Fruit fly (Drosophila melanogaster) whole organism, embryonic: ENCODE measurements around the gene Sqor.
A peak's percentile ranks its signal among the peaks of the same experiment; 100 is the strongest.

ENCODE experiments used
- Awh ChIP-seq: fragments of 200-800 bp; sonication (Bioruptor generic); IDR thresholded peaks from 2 replicates; pipeline ENCODE4, ENCODE4 v1.3.6; 2022; ENCODE audit warnings: missing biosample characterization, missing genetic modification characterization
- BtbVII ChIP-seq: fragments of 200-800 bp; sonication (Bioruptor generic); optimal IDR thresholded peaks from 3 replicates; lab custom pipeline; 2017; ENCODE audit warnings: missing biosample characterization, mild to moderate bottlenecking, missing genetic modification characterization
- Bteb2 ChIP-seq: fragments of 200-800 bp; sonication (Bioruptor generic); optimal IDR thresholded peaks from 2 replicates; lab custom pipeline; 2016; ENCODE audit warnings: missing biosample characterization, missing genetic modification characterization
- CG11093 ChIP-seq: fragments of 200-800 bp; sonication (Bioruptor generic); IDR thresholded peaks from 3 replicates; pipeline ENCODE4 v1.3.6; 2022; ENCODE audit warnings: missing biosample characterization, missing genetic modification characterization
- CG1529 ChIP-seq: fragments of 200-800 bp; sonication (Bioruptor generic); optimal IDR thresholded peaks from 3 replicates; lab custom pipeline; 2018; ENCODE audit warnings: missing biosample characterization, missing genetic modification characterization
- CG1602 ChIP-seq: fragments of 200-800 bp; sonication (Bioruptor generic); optimal IDR thresholded peaks from 3 replicates; lab custom pipeline; 2016; ENCODE audit warnings: missing biosample characterization, missing genetic modification characterization
- CG16813 ChIP-seq: fragments of 200-800 bp; sonication (Bioruptor generic); IDR thresholded peaks from 3 replicates; pipeline ENCODE4 v1.3.6; 2022; ENCODE audit warnings: missing biosample characterization, missing genetic modification characterization; ENCODE audit not compliant: partially characterized antibody
- CG17829 ChIP-seq: fragments of 200-800 bp; optimal IDR thresholded peaks from 2 replicates; lab custom pipeline; 2019; ENCODE audit warnings: missing biosample characterization, mild to moderate bottlenecking, missing genetic modification characterization, moderate library complexity
- CG2129 ChIP-seq: fragments of 200-800 bp; sonication (Bioruptor generic); IDR thresholded peaks from 2 replicates; pipeline ENCODE4 v1.3.6; 2022; ENCODE audit warnings: missing biosample characterization, missing genetic modification characterization; ENCODE audit not compliant: partially characterized antibody
- CG32767 ChIP-seq: fragments of 200-800 bp; sonication (Bioruptor generic); IDR thresholded peaks from 2 replicates; pipeline ENCODE4 v1.3.6; 2022; ENCODE audit warnings: missing biosample characterization, missing genetic modification characterization
- CG3847 ChIP-seq: fragments of 200-800 bp; sonication (Bioruptor generic); IDR thresholded peaks from 2 replicates; pipeline ENCODE4 v1.3.6; 2022; ENCODE audit warnings: missing biosample characterization, missing genetic modification characterization
- CG6272 ChIP-seq: fragments of 200-800 bp; sonication (Bioruptor generic); IDR thresholded peaks from 2 replicates; pipeline ENCODE4 v1.3.6; 2022; ENCODE audit warnings: missing biosample characterization, missing genetic modification characterization
- CG9215 ChIP-seq: fragments of 200-800 bp; sonication (Bioruptor generic); IDR thresholded peaks from 2 replicates; pipeline ENCODE4 v1.3.6; 2022; ENCODE audit warnings: missing biosample characterization, missing genetic modification characterization
- Dbx ChIP-seq: fragments of 200-800 bp; sonication (Bioruptor generic); IDR thresholded peaks from 3 replicates; pipeline ENCODE4 v1.3.6; 2022; ENCODE audit warnings: missing biosample characterization, missing genetic modification characterization
- Doc2 ChIP-seq: fragments of 200-800 bp; sonication (Bioruptor generic); IDR thresholded peaks from 2 replicates; pipeline ENCODE4 v1.3.6; 2022; ENCODE audit warnings: missing biosample characterization, missing genetic modification characterization
- Ets97D ChIP-seq: fragments of 200-800 bp; sonication (Bioruptor generic); optimal IDR thresholded peaks from 3 replicates; lab custom pipeline; 2016; ENCODE audit warnings: missing biosample characterization, missing genetic modification characterization
- H15 ChIP-seq: fragments of 200-800 bp; sonication (Bioruptor generic); IDR thresholded peaks from 3 replicates; pipeline ENCODE4 v1.3.6; 2022; ENCODE audit warnings: missing biosample characterization, missing genetic modification characterization
- HLH54F ChIP-seq: fragments of 200-800 bp; sonication (Bioruptor generic); optimal IDR thresholded peaks from 3 replicates; lab custom pipeline; 2016; ENCODE audit warnings: missing biosample characterization, missing genetic modification characterization
- Hmr ChIP-seq: fragments of 200-800 bp; sonication (Bioruptor generic); optimal IDR thresholded peaks from 3 replicates; lab custom pipeline; 2017; ENCODE audit warnings: mild to moderate bottlenecking, missing biosample characterization, missing genetic modification reagents, missing genetic modification characterization
- Hsf ChIP-seq: fragments of 200-800 bp; sonication (Bioruptor generic); optimal IDR thresholded peaks from 3 replicates; lab custom pipeline; 2016; ENCODE audit warnings: missing biosample characterization, missing genetic modification characterization
- MESR4 ChIP-seq: fragments of 200-800 bp; sonication (Bioruptor generic); optimal IDR thresholded peaks from 2 replicates; lab custom pipeline; 2018; ENCODE audit warnings: missing biosample characterization, mild to moderate bottlenecking, missing genetic modification characterization, moderate library complexity
- Mad ChIP-seq: fragments of 200-800 bp; sonication (Bioruptor generic); optimal IDR thresholded peaks from 2 replicates; lab custom pipeline; 2016; ENCODE audit warnings: missing biosample characterization, missing genetic modification characterization
- NK7.1 ChIP-seq: fragments of 200-800 bp; sonication (Bioruptor generic); optimal IDR thresholded peaks from 3 replicates; lab custom pipeline; 2016; ENCODE audit warnings: missing biosample characterization, missing genetic modification characterization
- Scr ChIP-seq: fragments of 200-800 bp; sonication (Bioruptor generic); IDR thresholded peaks from 2 replicates; pipeline ENCODE4 v1.3.6; 2022; ENCODE audit warnings: missing biosample characterization, missing genetic modification characterization; ENCODE audit not compliant: partially characterized antibody
- Stat92E ChIP-seq, 3 experiments: fragments of >200 bp in 2 of 3; fragments of 200-800 bp in 1 of 3; sonication (Bioruptor generic) in 1 of 3; optimal IDR thresholded peaks; 2 replicates each; lab custom pipeline; 2017 to 2019; ENCODE audit warnings: missing biosample characterization in 3 of 3, missing genetic modification characterization in 3 of 3, mild to moderate bottlenecking in 1 of 3, moderate library complexity in 1 of 3
- Taf1 ChIP-seq: fragments of 200-800 bp; sonication (Bioruptor generic); IDR thresholded peaks from 2 replicates; pipeline ENCODE4 v1.3.6; 2022; ENCODE audit warnings: missing biosample characterization, missing genetic modification characterization
- amos ChIP-seq: fragments of 200-800 bp; sonication (Bioruptor generic); IDR thresholded peaks from 2 replicates; pipeline ENCODE4 v1.3.6; 2022; ENCODE audit warnings: missing biosample characterization, missing genetic modification characterization; ENCODE audit not compliant: partially characterized antibody
- ato ChIP-seq: fragments of 200-800 bp; sonication (Bioruptor generic); IDR thresholded peaks from 2 replicates; pipeline ENCODE4 v1.3.6; 2022; ENCODE audit warnings: missing biosample characterization, missing genetic modification characterization; ENCODE audit not compliant: partially characterized antibody
- bcd ChIP-seq: fragments of 200-800 bp; sonication (Bioruptor generic); optimal IDR thresholded peaks from 2 replicates; lab custom pipeline; 2017; ENCODE audit warnings: missing biosample characterization, mild to moderate bottlenecking, missing genetic modification characterization
- bigmax ChIP-seq: fragments of 200-800 bp; sonication (Bioruptor generic); optimal IDR thresholded peaks from 2 replicates; lab custom pipeline; 2018; ENCODE audit warnings: missing biosample characterization, mild to moderate bottlenecking, missing genetic modification characterization
- btn ChIP-seq: fragments of 200-800 bp; sonication (Bioruptor generic); optimal IDR thresholded peaks from 2 replicates; lab custom pipeline; 2016; ENCODE audit warnings: missing biosample characterization, missing genetic modification characterization
- corto ChIP-seq: fragments of 200-800 bp; sonication (Bioruptor generic); optimal IDR thresholded peaks from 2 replicates; lab custom pipeline; 2016; ENCODE audit warnings: missing biosample characterization, mild to moderate bottlenecking, missing genetic modification characterization, moderate library complexity
- dan ChIP-seq: fragments of 200-800 bp; sonication (Bioruptor generic); IDR thresholded peaks from 2 replicates; pipeline ENCODE4 v1.3.6; 2022; ENCODE audit warnings: missing biosample characterization, missing genetic modification characterization
- dysf ChIP-seq: fragments of 200-800 bp; sonication (Bioruptor generic); IDR thresholded peaks from 3 replicates; pipeline ENCODE4 v1.3.6; 2022; ENCODE audit warnings: missing biosample characterization, missing genetic modification characterization
- fd3F ChIP-seq: fragments of 200-800 bp; sonication (Bioruptor generic); optimal IDR thresholded peaks from 2 replicates; lab custom pipeline; 2018; ENCODE audit warnings: missing biosample characterization, mild to moderate bottlenecking, missing genetic modification characterization, moderate library complexity
- fd96Cb ChIP-seq: fragments of 200-800 bp; sonication (Bioruptor generic); optimal IDR thresholded peaks from 2 replicates; lab custom pipeline; 2018; ENCODE audit warnings: missing biosample characterization, mild to moderate bottlenecking, missing genetic modification characterization, moderate library complexity
- gem ChIP-seq: fragments of 200-800 bp; sonication (Bioruptor generic); optimal IDR thresholded peaks from 2 replicates; lab custom pipeline; 2019; ENCODE audit warnings: missing biosample characterization, mild to moderate bottlenecking, missing genetic modification characterization, moderate library complexity
- grn ChIP-seq: fragments of 200-800 bp; sonication (Bioruptor generic); optimal IDR thresholded peaks from 3 replicates; lab custom pipeline; 2017; ENCODE audit warnings: missing biosample characterization, missing genetic modification characterization
- kay ChIP-seq: fragments of 200-800 bp; sonication (Bioruptor generic); optimal IDR thresholded peaks from 2 replicates; lab custom pipeline; 2016; ENCODE audit warnings: missing biosample characterization, missing genetic modification characterization
- ken ChIP-seq: fragments of 200-800 bp; sonication (Bioruptor generic); IDR thresholded peaks from 3 replicates; pipeline ENCODE4 v1.3.6; 2022; ENCODE audit warnings: missing biosample characterization, missing genetic modification characterization
- luna ChIP-seq: fragments of 200-800 bp; sonication (Bioruptor generic); optimal IDR thresholded peaks from 2 replicates; lab custom pipeline; 2016; ENCODE audit warnings: missing biosample characterization, missing genetic modification characterization
- prd ChIP-seq, 3 experiments: fragments of >200 bp in 2 of 3; fragments of 200-800 bp in 1 of 3; sonication (Bioruptor generic) in 1 of 3; optimal IDR thresholded peaks in 2 of 3; IDR thresholded peaks in 1 of 3; 2 replicates in 2 of 3; 3 replicates in 1 of 3; pipeline versions ENCODE4 v1.3.6 to Lab custom; 2017 to 2022; ENCODE audit warnings: missing biosample characterization in 1 of 3, missing genetic modification characterization in 1 of 3
- pzg ChIP-seq: fragments of 200-800 bp; sonication (Bioruptor generic); optimal IDR thresholded peaks from 3 replicates; lab custom pipeline; 2018; ENCODE audit warnings: missing biosample characterization, mild to moderate bottlenecking, missing genetic modification characterization, moderate library complexity
- sisA ChIP-seq: fragments of 200-800 bp; sonication (Bioruptor generic); IDR thresholded peaks from 2 replicates; pipeline ENCODE4 v1.3.6; 2022; ENCODE audit warnings: missing biosample characterization, missing genetic modification characterization
- sna ChIP-seq: fragments of 200-800 bp; sonication (Bioruptor generic); IDR thresholded peaks from 2 replicates; pipeline ENCODE4 v1.3.6; 2022; ENCODE audit warnings: missing biosample characterization, missing genetic modification characterization; ENCODE audit not compliant: partially characterized antibody
- so ChIP-seq: fragments of 200-800 bp; sonication (Bioruptor generic); IDR thresholded peaks from 3 replicates; pipeline ENCODE4 v1.3.6; 2022; ENCODE audit warnings: missing biosample characterization, missing genetic modification characterization
- stc ChIP-seq: fragments of 200-800 bp; sonication (Bioruptor generic); IDR thresholded peaks from 2 replicates; pipeline ENCODE4 v1.3.6; 2022; ENCODE audit warnings: missing biosample characterization, missing genetic modification characterization
- stwl ChIP-seq: fragments of 200-800 bp; sonication (Bioruptor generic); optimal IDR thresholded peaks from 3 replicates; lab custom pipeline; 2018; ENCODE audit warnings: missing biosample characterization, mild to moderate bottlenecking, missing genetic modification characterization, moderate library complexity
- usp ChIP-seq: fragments of >200 bp; optimal IDR thresholded peaks from 2 replicates; lab custom pipeline; 2017; ENCODE audit warnings: missing biosample characterization, missing genetic modification characterization
- vnd ChIP-seq: fragments of 200-800 bp; sonication (Bioruptor generic); IDR thresholded peaks from 3 replicates; pipeline ENCODE4 v1.3.6; 2022; ENCODE audit warnings: missing biosample characterization, missing genetic modification characterization; ENCODE audit not compliant: partially characterized antibody

Gene Sqor

dm6 chr3L:4230357-4230901 lies 9.5 kb upstream of the Sqor start (continued):
- TF ChIP-seq Scr (GFP tag; lab: Robert Waterston, UW) (no peak), Hsf (GFP tag; lab: Kevin White, UChicago) (peak; percentile 95), ken (peak; percentile 83), btn (peak; percentile 94), grn (GFP tag; lab: Kevin White, UChicago) (peak; percentile 49), vnd (GFP tag; lab: Robert Waterston, UW) (no peak), Taf1 (GFP tag; lab: Robert Waterston, UW) (no peak), fd96Cb (peak; percentile 97), CG11093 (GFP tag; lab: Robert Waterston, UW) (peak; percentile 90), CG1529 (GFP tag; lab: Kevin White, UChicago) (peak; percentile 96), pzg (GFP tag; lab: Kevin White, UChicago) (no peak), corto (GFP tag; lab: Kevin White, UChicago) (no peak), gem (tag; lab: Kevin White, UChicago) (peak; percentile 96), bcd (peak; percentile 92), CG9215 (GFP tag; lab: Robert Waterston, UW) (peak; percentile 73), CG6272 (GFP tag; lab: Robert Waterston, UW) (peak; percentile 78), BtbVII (GFP tag; lab: Kevin White, UChicago) (peak; percentile 79), kay (GFP tag; lab: Kevin White, UChicago) (peak; percentile 83), CG1602 (GFP tag; lab: Kevin White, UChicago) (peak; percentile 93), stwl (tag; lab: Kevin White, UChicago) (peak; percentile 51), amos (GFP tag; lab: Robert Waterston, UW) (no peak), dan (GFP tag; lab: Robert Waterston, UW) (peak; percentile 86), NK7.1 (GFP tag; lab: Kevin White, UChicago) (peak; percentile 90), sna (GFP tag; lab: Robert Waterston, UW) (no peak), CG3847 (GFP tag; lab: Robert Waterston, UW) (peak; percentile 75), Stat92E (GFP tag; optimal IDR thresholded peaks at IDR 0.05; lab: Kevin White, UChicago) (peak in 1 of 3 experiments; percentile 97), Bteb2 (GFP tag; lab: Kevin White, UChicago) (peak; percentile 81), dysf (peak; percentile 90), CG16813 (no peak), stc (peak; percentile 90), Hmr (GFP tag; lab: Kevin White, UChicago) (peak; percentile 59), sisA (peak; percentile 94), H15 (GFP tag; lab: Robert Waterston, UW) (peak; percentile 79), ato (no peak), Mad (GFP tag; lab: Kevin White, UChicago) (peak; percentile 93), CG17829 (tag; lab: Kevin White, UChicago) (peak; percentile 97), MESR4 (GFP tag; lab: Kevin White, UChicago) (peak; percentile 46), bigmax (GFP tag; lab: Kevin White, UChicago) (no peak), Awh (peak; percentile 76; the same call in 1 of the 2 replicates), CG2129 (GFP tag; lab: Robert Waterston, UW) (no peak), HLH54F (GFP tag; lab: Kevin White, UChicago) (peak; percentile 85), usp (GFP tag; lab: Kevin White, UChicago) (no peak), Ets97D (GFP tag; lab: Kevin White, UChicago) (peak; percentile 76), Doc2 (no peak), prd (optimal IDR thresholded peaks at IDR 0.05; lab: Kevin White, UChicago) (no peak), prd (GFP tag; IDR thresholded peaks at IDR 0.05; lab: Robert Waterston, UW) (peak; percentile 98), fd3F (GFP tag; lab: Kevin White, UChicago) (peak; percentile 54), so (GFP tag; lab: Robert Waterston, UW) (peak; percentile 90), luna (GFP tag; lab: Kevin White, UChicago) (peak; percentile 8), CG32767 (GFP tag; lab: Robert Waterston, UW) (peak; percentile 84), Dbx (GFP tag; lab: Robert Waterston, UW) (no peak)
